Worm (Caenorhabditis elegans): Measurements from ENCODE around the gene ccch-1.

ce11 chrV:11585122-11585521 lies 57.5 kb downstream of the ccch-1 start:
- TF ChIP-seq fos-1 (tag; optimal IDR thresholded peaks at IDR 0.05) (peak; percentile 32), nhr-10 (tag; optimal IDR thresholded peaks at IDR 0.05) (no peak), unc-62 (GFP tag; optimal IDR thresholded peaks at IDR 0.05) (no peak), lin-13 (GFP tag; optimal IDR thresholded peaks at IDR 0.05) (no peak), ama-1 (optimal IDR thresholded peaks at IDR 0.05) (no peak), sem-4 (tag; optimal IDR thresholded peaks at IDR 0.05) (no peak), dmd-4 (tag; optimal IDR thresholded peaks at IDR 0.05) (no peak), mdl-1 (tag; optimal IDR thresholded peaks at IDR 0.05) (no peak), mab-5 (tag; optimal IDR thresholded peaks at IDR 0.05) (no peak), nhr-11 (tag; optimal IDR thresholded peaks at IDR 0.05) (no peak)

All from whole organism, L2 larva.